Fruit fly (Drosophila melanogaster) Kc167 (cell line): Measurements from ENCODE around the gene CG31677.

Experiments
- Myc ChIP-seq: fragments of >200 bp; optimal IDR thresholded peaks from 2 replicates; lab custom pipeline; 2017; ENCODE audit warnings: missing external identifiers
- Sin3A ChIP-seq: fragments of >200 bp; optimal IDR thresholded peaks from 2 replicates; lab custom pipeline; 2018; ENCODE audit warnings: missing external identifiers
- h ChIP-seq: fragments of >200 bp; optimal IDR thresholded peaks from 3 replicates; lab custom pipeline; 2018; ENCODE audit warnings: missing external identifiers
- insv ChIP-seq: fragments of >200 bp; optimal IDR thresholded peaks from 3 replicates; lab custom pipeline; 2018; ENCODE audit warnings: missing external identifiers
- psq ChIP-seq: fragments of >200 bp; optimal IDR thresholded peaks from 2 replicates; lab custom pipeline; 2017; ENCODE audit warnings: missing external identifiers

DNA sequence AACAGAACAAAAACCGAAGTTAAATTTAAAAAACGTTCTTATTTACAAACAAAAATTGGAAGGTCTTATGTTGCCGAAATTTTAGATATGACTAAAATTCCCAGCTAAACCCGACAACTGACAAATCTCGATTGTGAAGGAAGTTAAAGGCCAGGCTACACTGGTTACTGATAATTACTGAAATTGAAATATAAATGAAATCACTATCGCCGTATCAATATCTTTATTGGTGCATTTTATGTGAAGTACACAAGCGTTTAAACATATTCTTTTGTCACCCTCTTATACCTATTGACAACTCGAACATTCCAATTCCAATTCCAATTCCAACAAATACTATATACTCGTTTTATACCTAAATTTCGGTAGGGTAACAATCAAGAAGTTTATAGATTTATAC is 39.1 kb upstream of the CG31677 start, which contains the start of gene CG17470:
- TF ChIP-seq Sin3A (lab: Kevin White, UChicago) (no peak), psq (no peak), insv (lab: Kevin White, UChicago) (no peak), h (lab: Kevin White, UChicago) (no peak), Myc (lab: Kevin White, UChicago) (no peak)
